Fruit fly (Drosophila melanogaster): ENCODE data around the gene Atg1.
A peak's percentile ranks its signal among the peaks of the same experiment; 100 is the strongest.

Gene Atg1

DNA sequence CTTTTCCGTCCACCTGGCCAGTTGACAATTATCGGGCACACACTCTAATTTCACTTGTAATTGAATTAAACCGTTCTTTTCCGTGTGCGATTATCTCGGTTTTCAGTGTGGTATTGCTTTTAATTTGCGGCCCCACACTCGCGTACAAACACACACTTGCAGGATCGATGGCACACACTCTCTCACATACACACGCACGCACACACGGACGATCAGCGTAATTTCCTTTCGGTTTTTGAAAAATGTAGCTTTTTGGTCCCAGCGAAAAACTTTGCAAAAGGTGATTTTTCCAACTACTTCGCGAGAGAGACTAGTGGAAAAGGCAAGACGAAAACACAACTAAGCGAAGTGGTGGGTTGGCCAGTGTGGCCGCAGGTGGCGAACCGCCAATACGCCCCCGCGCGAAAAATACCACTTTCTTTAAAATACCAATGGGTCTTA lies at the start of gene Atg1:
Gene Atg1 (minus strand): TSS at position 387 of the 441 bp plus-strand sequence.
- TF ChIP-seq HLH106 (tag; optimal IDR thresholded peaks at IDR 0.05) = peak; percentile 1
- peak; percentile 49 for TF ChIP-seq Dif (GFP tag; optimal IDR thresholded peaks at IDR 0.05; ENCODE audit: partially characterized antibody)
- TF ChIP-seq Sp1 (GFP tag; optimal IDR thresholded peaks at IDR 0.05) = peak; percentile 14
- no peak for TF ChIP-seq Rel (GFP tag; optimal IDR thresholded peaks at IDR 0.05)
- TF ChIP-seq Rel (tag; optimal IDR thresholded peaks at IDR 0.05) = peak; percentile 50
- peak; percentile 31 for TF ChIP-seq rgr (GFP tag; optimal IDR thresholded peaks at IDR 0.05)
- no peak for TF ChIP-seq lola (GFP tag; optimal IDR thresholded peaks at IDR 0.05)
- TF ChIP-seq Hr78 (GFP tag; optimal IDR thresholded peaks at IDR 0.05) = no peak
- peak; percentile 31 for TF ChIP-seq Hr83 (GFP tag; optimal IDR thresholded peaks at IDR 0.05; ENCODE audit: poor library complexity, severe bottlenecking)
- TF ChIP-seq CG32264 (GFP tag; optimal IDR thresholded peaks at IDR 0.05) = no peak
- TF ChIP-seq psq (GFP tag; optimal IDR thresholded peaks at IDR 0.05) = peak; percentile 69

dm6 chr3L:12853423-12853822 lies 48.5 kb upstream of the Atg1 start, which contains the start of gene Ent3:
TSS of gene Ent3 (plus strand) at chr3L:12853646.
- TF ChIP-seq usp (GFP tag; optimal IDR thresholded peaks at IDR 0.05) = no peak
- no peak for TF ChIP-seq Dif (GFP tag; optimal IDR thresholded peaks at IDR 0.05; ENCODE audit: partially characterized antibody)
- TF ChIP-seq ey (GFP tag; optimal IDR thresholded peaks at IDR 0.05) = no peak
- TF ChIP-seq GATAd (GFP tag; optimal IDR thresholded peaks at IDR 0.05) = no peak
- no peak for TF ChIP-seq sv (GFP tag; optimal IDR thresholded peaks at IDR 0.05)
- TF ChIP-seq brk (GFP tag; optimal IDR thresholded peaks at IDR 0.05) = no peak
- no peak for TF ChIP-seq br (GFP tag; optimal IDR thresholded peaks at IDR 0.05)
- TF ChIP-seq sage (GFP tag; optimal IDR thresholded peaks at IDR 0.05) = no peak
- TF ChIP-seq CG9705 (GFP tag; optimal IDR thresholded peaks at IDR 0.05) = no peak
- TF ChIP-seq pan (optimal IDR thresholded peaks at IDR 0.05) = no peak
- TF ChIP-seq Hr83 (GFP tag; optimal IDR thresholded peaks at IDR 0.05; ENCODE audit: poor library complexity, severe bottlenecking) = no peak
- no peak for TF ChIP-seq Hnf4 (GFP tag; optimal IDR thresholded peaks at IDR 0.05)
- TF ChIP-seq rgr (GFP tag; optimal IDR thresholded peaks at IDR 0.05) = no peak
- no peak for TF ChIP-seq OdsH (GFP tag; optimal IDR thresholded peaks at IDR 0.05)
- no peak for TF ChIP-seq Jra (GFP tag; optimal IDR thresholded peaks at IDR 0.05)

dm6 chr3L:12849867-12850301 lies 45.0 kb upstream of the Atg1 start, which contains the start of the genes CG10948 and Wbp2:
TSS of gene CG10948 (minus strand) at chr3L:12850117.
TSS of gene Wbp2 (plus strand) at chr3L:12850165.
- TF ChIP-seq CG9705 (GFP tag; optimal IDR thresholded peaks at IDR 0.05) = peak; percentile 20
- TF ChIP-seq dmrt93B (GFP tag; optimal IDR thresholded peaks at IDR 0.05) = no peak
- TF ChIP-seq CrebA (GFP tag; optimal IDR thresholded peaks at IDR 0.05; ENCODE audit: borderline replicate concordance) = peak; percentile 73
- TF ChIP-seq Hr78 (GFP tag; optimal IDR thresholded peaks at IDR 0.05) = no peak
- TF ChIP-seq psq (GFP tag; optimal IDR thresholded peaks at IDR 0.05) = peak; percentile 90
- TF ChIP-seq lola (GFP tag; optimal IDR thresholded peaks at IDR 0.05) = no peak
- peak; percentile 3 for TF ChIP-seq CG32264 (GFP tag; optimal IDR thresholded peaks at IDR 0.05)
- TF ChIP-seq Rel (GFP tag; optimal IDR thresholded peaks at IDR 0.05) = no peak
- TF ChIP-seq Rel (tag; optimal IDR thresholded peaks at IDR 0.05) = peak; percentile 95
- TF ChIP-seq N (GFP tag; optimal IDR thresholded peaks at IDR 0.05) = no peak
- peak; percentile 48 for TF ChIP-seq Vsx2 (GFP tag; optimal IDR thresholded peaks at IDR 0.05; ENCODE audit: partially characterized antibody)
- peak; percentile 57 for TF ChIP-seq sage (GFP tag; optimal IDR thresholded peaks at IDR 0.05)
- TF ChIP-seq dsf (GFP tag; optimal IDR thresholded peaks at IDR 0.05; ENCODE audit: borderline replicate concordance) = peak; percentile 22
- peak; percentile 64 for TF ChIP-seq Hnf4 (GFP tag; optimal IDR thresholded peaks at IDR 0.05)
- peak; percentile 89 for TF ChIP-seq Jra (GFP tag; optimal IDR thresholded peaks at IDR 0.05)
- TF ChIP-seq foxo (GFP tag; optimal IDR thresholded peaks at IDR 0.05) = peak in 1 of 2 experiments; percentile 36

DNA sequence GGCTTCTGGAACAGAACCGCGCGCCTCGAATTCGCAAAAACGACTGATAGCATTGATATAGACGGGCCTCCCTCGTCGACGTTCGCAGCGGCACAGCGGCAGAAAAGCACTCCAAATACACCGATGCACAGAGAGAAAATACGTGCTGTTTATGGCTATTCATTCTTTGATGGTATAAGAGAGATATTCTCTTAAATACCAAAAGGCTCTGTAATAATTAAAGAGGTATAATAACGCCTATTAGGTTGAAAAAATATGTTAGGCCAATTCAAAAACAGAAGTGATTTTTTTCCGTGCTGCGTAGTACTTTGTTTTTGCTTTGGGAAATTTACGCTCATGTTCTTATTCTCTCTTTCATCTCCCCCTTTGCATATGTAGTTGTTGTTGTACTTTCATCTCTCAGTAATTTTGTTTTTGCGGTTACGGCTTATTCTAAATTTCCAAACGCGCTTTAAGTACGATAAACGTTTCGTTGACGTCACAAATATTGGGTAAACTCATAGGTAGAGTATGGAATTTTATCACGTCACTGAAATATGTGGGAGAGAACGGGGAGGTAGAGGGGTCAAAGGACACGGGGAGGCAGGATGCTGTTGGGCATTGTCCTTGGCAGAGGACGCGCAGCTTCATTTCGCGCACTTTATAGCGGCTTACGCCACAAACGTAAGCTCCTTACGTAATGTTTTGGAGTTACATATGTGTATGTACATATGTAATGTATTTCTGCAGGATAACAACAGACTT lies 38.3 kb upstream of the Atg1 start, which contains the start of gene nebu:
Gene nebu (minus strand): TSS at position 51 of the 744 bp plus-strand sequence.
- TF ChIP-seq HLH106 (tag; optimal IDR thresholded peaks at IDR 0.05) = peak; percentile 98
- peak; percentile 97 for TF ChIP-seq dmrt93B (GFP tag; optimal IDR thresholded peaks at IDR 0.05)
- peak; percentile 99 for TF ChIP-seq rgr (GFP tag; optimal IDR thresholded peaks at IDR 0.05)
- no peak for TF ChIP-seq usp (GFP tag; optimal IDR thresholded peaks at IDR 0.05)
- no peak for TF ChIP-seq lola (GFP tag; optimal IDR thresholded peaks at IDR 0.05)
- TF ChIP-seq brk (GFP tag; optimal IDR thresholded peaks at IDR 0.05) = peak; percentile 98
- peak; percentile 74 for TF ChIP-seq Hr83 (GFP tag; optimal IDR thresholded peaks at IDR 0.05; ENCODE audit: poor library complexity, severe bottlenecking)
- TF ChIP-seq Jra (GFP tag; optimal IDR thresholded peaks at IDR 0.05) = peak; percentile 97
- TF ChIP-seq OdsH (GFP tag; optimal IDR thresholded peaks at IDR 0.05) = peak; percentile 99
- peak; percentile 96 for TF ChIP-seq Rel (GFP tag; optimal IDR thresholded peaks at IDR 0.05)
- peak; percentile 87 for TF ChIP-seq Rel (tag; optimal IDR thresholded peaks at IDR 0.05)
- TF ChIP-seq Myc (optimal IDR thresholded peaks at IDR 0.05) = no peak
- peak; percentile 97 for TF ChIP-seq Sp1 (GFP tag; optimal IDR thresholded peaks at IDR 0.05)
- peak; percentile 91 for TF ChIP-seq CG9705 (GFP tag; optimal IDR thresholded peaks at IDR 0.05)
- TF ChIP-seq h (GFP tag; optimal IDR thresholded peaks at IDR 0.05) = peak; percentile 99
- peak; percentile 99 for TF ChIP-seq fru (GFP tag; optimal IDR thresholded peaks at IDR 0.05)
- no peak for TF ChIP-seq dl (GFP tag; optimal IDR thresholded peaks at IDR 0.05; ENCODE audit: insufficient read depth in 1 of 2, partially characterized antibody in 2 of 2)
- no peak for TF ChIP-seq Dfd (GFP tag; optimal IDR thresholded peaks at IDR 0.05)
- peak; percentile 99 for TF ChIP-seq ey (GFP tag; optimal IDR thresholded peaks at IDR 0.05)
- no peak for TF ChIP-seq Abd-B (GFP tag; optimal IDR thresholded peaks at IDR 0.05)
- peak; percentile 97 for TF ChIP-seq psq (GFP tag; optimal IDR thresholded peaks at IDR 0.05)
- peak; percentile 98 for TF ChIP-seq CG32264 (GFP tag; optimal IDR thresholded peaks at IDR 0.05)
- peak; percentile 88 for TF ChIP-seq GATAd (GFP tag; optimal IDR thresholded peaks at IDR 0.05)
- TF ChIP-seq pan (optimal IDR thresholded peaks at IDR 0.05) = no peak
- peak; percentile 91 for TF ChIP-seq Mio (GFP tag; optimal IDR thresholded peaks at IDR 0.05)
- TF ChIP-seq jim (GFP tag; optimal IDR thresholded peaks at IDR 0.05) = peak; percentile 46
- TF ChIP-seq woc (GFP tag; optimal IDR thresholded peaks at IDR 0.05) = peak; percentile 96
- peak; percentile 99 for TF ChIP-seq Hnf4 (GFP tag; optimal IDR thresholded peaks at IDR 0.05)
- TF ChIP-seq sv (GFP tag; optimal IDR thresholded peaks at IDR 0.05) = peak; percentile 98
